Worm (Caenorhabditis elegans): ENCODE measurements around the gene ZK1320.5.

ZK1320.5 gene

DNA sequence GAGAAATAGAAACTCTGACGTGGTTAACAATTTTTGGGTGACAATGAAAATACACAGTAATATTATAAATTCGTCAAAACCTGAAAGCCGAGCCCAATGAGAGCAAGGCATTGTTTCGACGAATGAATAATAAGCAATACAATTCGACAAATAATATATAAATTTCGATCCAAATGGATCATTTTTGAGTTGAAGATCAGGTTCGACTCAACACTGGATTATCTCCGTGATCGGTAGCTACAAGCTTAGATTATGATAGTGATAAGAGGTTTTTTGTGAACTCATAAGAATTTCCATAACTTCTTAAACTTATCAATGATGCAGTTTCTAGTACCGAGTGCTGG lies 47.6 kb downstream of the ZK1320.5 start:
- TF ChIP-seq pes-1 (GFP tag; IDR thresholded peaks at IDR 0.05), result no peak
- TF ChIP-seq scrt-1 (GFP tag; IDR thresholded peaks at IDR 0.05), result no peak

DNA sequence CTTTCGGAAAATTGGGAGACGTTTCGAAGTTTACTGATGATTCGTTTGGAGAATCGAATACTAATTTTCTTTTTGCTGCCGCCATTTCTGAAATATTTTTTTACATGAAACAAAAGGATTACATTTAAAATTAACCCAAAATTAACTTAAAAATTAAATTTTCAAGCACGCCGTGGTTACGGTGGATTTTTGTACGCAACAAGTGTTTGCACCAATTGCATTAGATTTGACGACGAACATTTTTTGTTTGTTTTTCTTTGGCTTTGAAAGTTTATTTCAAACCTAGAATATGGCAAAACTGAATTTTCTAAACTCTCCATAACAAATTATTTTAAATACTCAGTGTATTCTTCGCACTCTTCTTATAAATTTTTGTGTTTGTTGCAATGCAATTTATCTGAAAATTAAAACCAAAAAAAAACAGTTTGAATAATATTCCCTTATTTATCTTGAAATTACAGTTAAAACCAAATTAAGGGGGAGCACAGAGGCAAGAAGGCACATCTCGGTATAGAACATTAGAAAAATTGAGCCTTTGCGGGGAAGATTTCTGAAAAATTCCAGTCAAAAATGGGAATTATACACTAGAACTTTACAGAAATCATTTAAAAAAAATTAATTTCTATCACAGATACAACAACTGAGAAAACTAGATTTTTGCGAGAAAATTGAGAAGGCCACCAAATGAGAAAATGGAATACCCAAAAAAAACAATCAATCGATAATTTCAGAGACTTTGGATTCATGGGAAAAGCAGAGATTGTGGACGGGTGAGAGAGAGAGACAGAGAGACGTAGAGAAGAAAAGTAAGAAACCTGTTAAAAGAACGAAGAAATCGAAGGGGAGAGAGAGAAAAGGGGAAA lies 48.2 kb downstream of the ZK1320.5 start, which contains the start of gene hal-3:
TSS of gene hal-3 (minus strand) at position 87 of the 863 bp plus-strand sequence.
- TF ChIP-seq hmg-4 (GFP tag; optimal IDR thresholded peaks at IDR 0.05) (no peak), hnd-1 (tag; optimal IDR thresholded peaks at IDR 0.05) (no peak), hmbx-1 (tag; optimal IDR thresholded peaks at IDR 0.05) (no peak), B0310.2 (tag; optimal IDR thresholded peaks at IDR 0.05) (no peak), ceh-13 (GFP tag; optimal IDR thresholded peaks at IDR 0.05) (no peak), ama-1 (optimal IDR thresholded peaks at IDR 0.05) (no peak), sea-1 (GFP tag; conservative IDR thresholded peaks at IDR 0.05) (no peak), tbx-11 (GFP tag; IDR thresholded peaks at IDR 0.05) (no peak), ceh-36 (tag; optimal IDR thresholded peaks at IDR 0.05) (no peak), pes-1 (GFP tag; IDR thresholded peaks at IDR 0.05) (no peak), tbx-37 (GFP tag; conservative IDR thresholded peaks at IDR 0.05) (no peak), F13C5.2 (tag; optimal IDR thresholded peaks at IDR 0.05) (no peak), tra-4 (tag; optimal IDR thresholded peaks at IDR 0.05) (no peak), ets-7 (tag; optimal IDR thresholded peaks at IDR 0.05) (no peak), flt-1 (GFP tag; IDR thresholded peaks at IDR 0.05) (no peak)

DNA sequence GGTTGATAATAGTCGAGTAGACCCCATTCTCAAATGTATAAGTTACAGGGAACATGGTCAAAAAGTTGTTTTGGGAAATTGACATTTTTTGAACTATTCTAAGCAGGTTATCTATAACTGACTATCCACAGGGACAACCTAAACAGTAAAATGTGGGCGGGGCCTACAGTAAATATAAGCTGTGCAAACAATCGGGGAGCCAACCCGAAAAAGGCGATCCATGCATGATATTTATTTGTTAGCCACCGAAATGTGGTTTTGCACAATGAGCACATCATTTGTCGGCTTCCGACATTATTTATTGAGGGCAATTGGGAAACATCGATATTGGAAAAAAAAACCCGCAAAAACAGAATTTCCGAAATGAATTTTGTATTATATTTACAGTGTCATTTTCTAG lies 50.7 kb downstream of the ZK1320.5 start, which contains the start of gene hlh-6:
TSS of gene hlh-6 (minus strand) at position 101 of the 400 bp plus-strand sequence.
- no peak for TF ChIP-seq ceh-13 (GFP tag; optimal IDR thresholded peaks at IDR 0.05)
- no peak for TF ChIP-seq tbx-11 (GFP tag; IDR thresholded peaks at IDR 0.05)
- no peak for TF ChIP-seq hnd-1 (tag; optimal IDR thresholded peaks at IDR 0.05)
- TF ChIP-seq ets-7 (tag; optimal IDR thresholded peaks at IDR 0.05), result no peak
- no peak for TF ChIP-seq tra-4 (tag; optimal IDR thresholded peaks at IDR 0.05)
- TF ChIP-seq F13C5.2 (tag; optimal IDR thresholded peaks at IDR 0.05), result no peak
- TF ChIP-seq B0310.2 (tag; optimal IDR thresholded peaks at IDR 0.05), result no peak
- TF ChIP-seq pes-1 (GFP tag; IDR thresholded peaks at IDR 0.05), result no peak

Measured in whole organism, early embryonic.